Worm (Caenorhabditis elegans): Measurements from ENCODE around the gene gcy-9.

Gene gcy-9

DNA sequence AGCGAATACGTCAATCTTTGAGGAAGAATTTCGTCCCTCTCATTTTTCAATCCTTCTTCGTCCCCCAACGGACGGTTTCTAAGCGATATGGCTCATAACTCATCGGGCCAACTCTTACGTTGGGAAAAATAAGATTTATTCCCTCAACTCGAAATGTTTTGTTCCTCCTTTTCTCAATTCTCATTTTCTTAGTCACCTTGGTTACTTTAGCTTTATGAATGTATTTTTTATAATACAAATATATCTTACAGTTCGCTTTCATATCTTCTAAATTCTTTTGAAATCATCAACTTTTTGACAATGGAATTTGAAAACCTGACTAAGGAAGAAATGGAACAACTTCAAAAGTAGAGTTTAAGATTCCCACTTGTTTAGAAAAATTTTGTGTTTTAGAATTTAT is 8.3 kb downstream of the gcy-9 start, which contains the start of gene npr-9:
npr-9 (plus strand) TSS at position 301 of the 400 bp plus-strand sequence.
- TF ChIP-seq mdl-1 (tag; optimal IDR thresholded peaks at IDR 0.05) (no peak), nhr-28 (tag; optimal IDR thresholded peaks at IDR 0.05) (no peak), ztf-4 (tag; optimal IDR thresholded peaks at IDR 0.05) (no peak), nhr-43 (tag; optimal IDR thresholded peaks at IDR 0.05; ENCODE audit: poor library complexity, severe bottlenecking) (no peak), elt-2 (tag; optimal IDR thresholded peaks at IDR 0.05) (no peak), fos-1 (tag; optimal IDR thresholded peaks at IDR 0.05) (no peak), daf-12 (tag; optimal IDR thresholded peaks at IDR 0.05) (no peak), lin-39 (tag; optimal IDR thresholded peaks at IDR 0.05) (no peak), nhr-25 (tag; optimal IDR thresholded peaks at IDR 0.05) (no peak)

- no peak for TF ChIP-seq nhr-76 (tag; optimal IDR thresholded peaks at IDR 0.05)
- TF ChIP-seq nhr-237 (tag; optimal IDR thresholded peaks at IDR 0.05), result no peak
- TF ChIP-seq unc-62 (GFP tag; optimal IDR thresholded peaks at IDR 0.05), result no peak
- no peak for TF ChIP-seq eor-1 (tag; optimal IDR thresholded peaks at IDR 0.05)
- TF ChIP-seq ceh-82 (tag; optimal IDR thresholded peaks at IDR 0.05), result no peak
- TF ChIP-seq fkh-2 (tag; optimal IDR thresholded peaks at IDR 0.05), result no peak
- TF ChIP-seq elt-2 (tag; optimal IDR thresholded peaks at IDR 0.05), result no peak
- TF ChIP-seq unc-39 (tag; optimal IDR thresholded peaks at IDR 0.05), result no peak
- no peak for TF ChIP-seq egl-5 (tag; optimal IDR thresholded peaks at IDR 0.05)
- no peak for TF ChIP-seq pqm-1 (tag; optimal IDR thresholded peaks at IDR 0.05)
- TF ChIP-seq nhr-11 (tag; optimal IDR thresholded peaks at IDR 0.05), result no peak
- no peak for TF ChIP-seq nhr-23 (tag; optimal IDR thresholded peaks at IDR 0.05)
- TF ChIP-seq zag-1 (tag; optimal IDR thresholded peaks at IDR 0.05), result no peak
Measured at ce11 chrX:11328710-11329109, 9.0 kb downstream of the gcy-9 start.

ce11 chrX:11326827-11327226 is 10.9 kb downstream of the gcy-9 start, which contains the start of gene ZK455.5:
ZK455.5 (minus strand) TSS chrX:11326927.
- TF ChIP-seq fkh-10 (GFP tag; optimal IDR thresholded peaks at IDR 0.05) (no peak), fos-1 (tag; optimal IDR thresholded peaks at IDR 0.05) (no peak), skn-1 (tag; optimal IDR thresholded peaks at IDR 0.05) (no peak), elt-2 (tag; optimal IDR thresholded peaks at IDR 0.05) (no peak), R02D3.7 (tag; optimal IDR thresholded peaks at IDR 0.05) (no peak), ceh-28 (tag; optimal IDR thresholded peaks at IDR 0.05) (no peak), ceh-16 (tag; optimal IDR thresholded peaks at IDR 0.05) (no peak)

- TF ChIP-seq elt-2 (tag; optimal IDR thresholded peaks at IDR 0.05), result peak; percentile 91
- no peak for TF ChIP-seq jun-1 (tag; optimal IDR thresholded peaks at IDR 0.05)
- TF ChIP-seq ama-1 (optimal IDR thresholded peaks at IDR 0.05), result no peak
- TF ChIP-seq egl-5 (tag; optimal IDR thresholded peaks at IDR 0.05), result no peak
- TF ChIP-seq nhr-12 (tag; optimal IDR thresholded peaks at IDR 0.05), result no peak
- TF ChIP-seq pqm-1 (tag; optimal IDR thresholded peaks at IDR 0.05), result peak; percentile 89
- TF ChIP-seq snpc-4 (tag; optimal IDR thresholded peaks at IDR 0.05), result no peak
- TF ChIP-seq ZK546.5 (tag; optimal IDR thresholded peaks at IDR 0.05), result no peak
- no peak for TF ChIP-seq ztf-4 (tag; optimal IDR thresholded peaks at IDR 0.05)
- no peak for TF ChIP-seq skn-1 (tag; optimal IDR thresholded peaks at IDR 0.05)
- TF ChIP-seq nhr-67 (tag; optimal IDR thresholded peaks at IDR 0.05), result no peak
Measured at ce11 chrX:11324240-11324639, 13.4 kb downstream of the gcy-9 start, which contains the start of gene asm-2. asm-2 (minus strand) TSS chrX:11324251.

- peak; percentile 66 for TF ChIP-seq elt-2 (tag; optimal IDR thresholded peaks at IDR 0.05)
- TF ChIP-seq pqm-1 (tag; optimal IDR thresholded peaks at IDR 0.05), result peak; percentile 19
- no peak for TF ChIP-seq tbx-2 (tag; optimal IDR thresholded peaks at IDR 0.05)
Measured at ce11 chrX:11323225-11323624, 14.5 kb downstream of the gcy-9 start.

- TF ChIP-seq elt-2 (tag; optimal IDR thresholded peaks at IDR 0.05) (peak; percentile 69), pqm-1 (tag; optimal IDR thresholded peaks at IDR 0.05) (peak; percentile 44), nhr-43 (tag; optimal IDR thresholded peaks at IDR 0.05; ENCODE audit: poor library complexity, severe bottlenecking) (no peak)
Measured at ce11 chrX:11317939-11318338, 19.7 kb downstream of the gcy-9 start, which contains the start of gene hizr-1. hizr-1 (plus strand) TSS chrX:11318278.
